Worm (Caenorhabditis elegans) whole organism, L4 larva: ENCODE results near the gene pgm-2.

ENCODE experiments used
- F49E8.2 ChIP-seq: sonication (generic microtip); optimal IDR thresholded peaks from 2 replicates; lab custom pipeline; 2016; ENCODE audit warnings: missing compliant biosample characterization, mild to moderate bottlenecking, missing genetic modification characterization, borderline replicate concordance
- T26A8.4 ChIP-seq: fragments of 200-800 bp; sonication (Bioruptor generic); IDR thresholded peaks from 2 replicates; pipeline ENCODE4 v1.3.6; 2022; ENCODE audit warnings: missing genetic modification characterization, missing compliant biosample characterization
- Y75B8A.6 ChIP-seq: fragments of 200-800 bp; sonication (Bioruptor generic); IDR thresholded peaks from 2 replicates; pipeline ENCODE4 v1.3.6; 2022; ENCODE audit warnings: missing genetic modification reagents, missing genetic modification characterization, missing compliant biosample characterization
- ZK337.2 ChIP-seq: fragments of 200-800 bp; sonication (Bioruptor generic); IDR thresholded peaks from 2 replicates; pipeline ENCODE4 v1.3.6; 2022; ENCODE audit warnings: missing genetic modification reagents, missing genetic modification characterization, missing compliant biosample characterization
- ceh-44 ChIP-seq: fragments of 200-800 bp; sonication (Bioruptor generic); IDR thresholded peaks from 2 replicates; pipeline ENCODE4 v1.3.6; 2022; ENCODE audit warnings: missing genetic modification reagents, missing genetic modification characterization, missing compliant biosample characterization
- ces-1 ChIP-seq: fragments of 150-350 bp; sonication (generic microtip); optimal IDR thresholded peaks from 4 replicates; lab custom pipeline; 2014; ENCODE audit warnings: missing biosample characterization, missing genetic modification reagents, missing genetic modification characterization
- daf-12 ChIP-seq: fragments of 150-350 bp; optimal IDR thresholded peaks from 2 replicates; lab custom pipeline; 2014; ENCODE audit warnings: missing biosample characterization, missing genetic modification reagents, missing genetic modification characterization
- daf-8 ChIP-seq: fragments of 200-800 bp; sonication (Bioruptor generic); IDR thresholded peaks from 2 replicates; pipeline ENCODE4 v1.3.6; 2022; ENCODE audit warnings: missing genetic modification characterization, missing compliant biosample characterization
- dmd-9 ChIP-seq: fragments of 200-800 bp; sonication (Bioruptor generic); IDR thresholded peaks from 2 replicates; pipeline ENCODE4 v1.3.6; 2022; ENCODE audit warnings: missing genetic modification reagents, missing genetic modification characterization, missing compliant biosample characterization
- dpl-1 ChIP-seq: fragments of 150-350 bp; optimal IDR thresholded peaks from 2 replicates; lab custom pipeline; 2014; ENCODE audit warnings: missing biosample characterization, missing genetic modification reagents, missing genetic modification characterization
- duxl-1 ChIP-seq: sonication (generic microtip); optimal IDR thresholded peaks from 2 replicates; lab custom pipeline; 2016; ENCODE audit warnings: mild to moderate bottlenecking, missing genetic modification characterization, moderate library complexity, missing compliant biosample characterization; ENCODE audit not compliant: poor library complexity
- egl-43 ChIP-seq: fragments of 200-800 bp; sonication (Bioruptor generic); IDR thresholded peaks from 2 replicates; pipeline ENCODE4 v1.3.6; 2022; ENCODE audit warnings: missing genetic modification reagents, missing genetic modification characterization, missing compliant biosample characterization
- gei-8 ChIP-seq: fragments of 200-800 bp; sonication (Bioruptor generic); optimal IDR thresholded peaks from 2 replicates; lab custom pipeline; 2018; ENCODE audit warnings: mild to moderate bottlenecking, missing genetic modification characterization, missing compliant biosample characterization
- hlh-11 ChIP-seq: fragments of 200-800 bp; sonication (Bioruptor generic); optimal IDR thresholded peaks from 2 replicates; lab custom pipeline; 2018; ENCODE audit warnings: mild to moderate bottlenecking, missing genetic modification characterization, missing compliant biosample characterization
- hlh-30 ChIP-seq: sonication (generic microtip); optimal IDR thresholded peaks from 2 replicates; lab custom pipeline; 2017; ENCODE audit warnings: antibody characterized with exemption, mild to moderate bottlenecking, missing genetic modification characterization, missing compliant biosample characterization; ENCODE audit not compliant: insufficient read depth
- lim-7 ChIP-seq: fragments of 200-800 bp; sonication (Bioruptor generic); IDR thresholded peaks from 2 replicates; pipeline ENCODE4 v1.3.6; 2022; ENCODE audit warnings: missing genetic modification characterization, missing compliant biosample characterization
- lin-13 ChIP-seq: fragments of 150-350 bp; optimal IDR thresholded peaks from 2 replicates; lab custom pipeline; 2014; ENCODE audit warnings: missing biosample characterization, missing genetic modification reagents, missing genetic modification characterization
- lin-29 ChIP-seq: fragments of 200-800 bp; sonication (Bioruptor generic); IDR thresholded peaks from 2 replicates; pipeline ENCODE4 v1.3.6; 2022; ENCODE audit warnings: missing genetic modification reagents, missing genetic modification characterization, missing compliant biosample characterization
- lin-38 ChIP-seq: fragments of 200-800 bp; sonication (Bioruptor generic); IDR thresholded peaks from 2 replicates; pipeline ENCODE4 v1.3.6; 2022; ENCODE audit warnings: missing genetic modification reagents, missing genetic modification characterization, missing compliant biosample characterization
- lin-39 ChIP-seq: fragments of 150-350 bp; optimal IDR thresholded peaks from 2 replicates; lab custom pipeline; 2014; ENCODE audit warnings: missing biosample characterization, missing genetic modification reagents, missing genetic modification characterization
- lir-3 ChIP-seq: sonication (generic microtip); optimal IDR thresholded peaks from 2 replicates; lab custom pipeline; 2016; ENCODE audit warnings: mild to moderate bottlenecking, missing genetic modification characterization, missing compliant biosample characterization
- lsy-2 ChIP-seq, 2 experiments: fragments of 150-350 bp in 1 of 2; sonication (generic microtip) in 1 of 2; optimal IDR thresholded peaks; 2 replicates each; lab custom pipeline; 2014 to 2017; ENCODE audit warnings: missing biosample characterization in 2 of 2, missing genetic modification characterization in 2 of 2
- madf-9 ChIP-seq: fragments of 200-800 bp; sonication (Bioruptor generic); conservative IDR thresholded peaks from 2 replicates; pipeline ENCODE4 v1.3.6; 2022; ENCODE audit warnings: missing genetic modification reagents, missing genetic modification characterization, missing compliant biosample characterization
- mdl-1 ChIP-seq, 2 experiments: fragments of 150-350 bp in 1 of 2; sonication (generic microtip) in 1 of 2; optimal IDR thresholded peaks; 2 replicates each; lab custom pipeline; 2014 to 2017; ENCODE audit warnings: missing biosample characterization in 2 of 2, missing genetic modification characterization in 2 of 2
- mdt-29 ChIP-seq: fragments of 200-800 bp; sonication (Bioruptor generic); IDR thresholded peaks from 2 replicates; pipeline ENCODE4 v1.3.6; 2022; ENCODE audit warnings: missing genetic modification reagents, missing genetic modification characterization, missing compliant biosample characterization
- mep-1 ChIP-seq: fragments of 150-350 bp; sonication (generic microtip); optimal IDR thresholded peaks from 3 replicates; lab custom pipeline; 2014; ENCODE audit warnings: missing biosample characterization, missing genetic modification characterization
- mes-2 ChIP-seq: sonication (generic microtip); optimal IDR thresholded peaks from 2 replicates; lab custom pipeline; 2016; ENCODE audit warnings: missing genotype, mild to moderate bottlenecking, missing genetic modification characterization, missing compliant biosample characterization; ENCODE audit not compliant: poor library complexity, severe bottlenecking
- mxl-2 ChIP-seq: fragments of 200-800 bp; sonication (Bioruptor generic); conservative IDR thresholded peaks from 2 replicates; pipeline ENCODE4 v1.3.6; 2022; ENCODE audit warnings: missing genetic modification reagents, missing genetic modification characterization, missing compliant biosample characterization
- mxl-3 ChIP-seq: fragments of 200-800 bp; sonication (Bioruptor generic); optimal IDR thresholded peaks from 2 replicates; lab custom pipeline; 2018; ENCODE audit warnings: mild to moderate bottlenecking, missing genetic modification characterization, missing compliant biosample characterization
- nhr-10 ChIP-seq: fragments of 150-350 bp; optimal IDR thresholded peaks from 2 replicates; lab custom pipeline; 2014; ENCODE audit warnings: missing biosample characterization, missing genetic modification characterization
- nhr-111 ChIP-seq: fragments of 200-800 bp; sonication (Bioruptor generic); optimal IDR thresholded peaks from 2 replicates; lab custom pipeline; 2018; ENCODE audit warnings: mild to moderate bottlenecking, missing genetic modification characterization, missing compliant biosample characterization
- nhr-237 ChIP-seq: sonication (generic microtip); optimal IDR thresholded peaks from 2 replicates; lab custom pipeline; 2017; ENCODE audit warnings: missing biosample characterization, missing genetic modification characterization
- nhr-28 ChIP-seq: fragments of 150-350 bp; optimal IDR thresholded peaks from 2 replicates; lab custom pipeline; 2014; ENCODE audit warnings: missing biosample characterization, missing genetic modification characterization
- nhr-41 ChIP-seq: fragments of 200-800 bp; sonication (Bioruptor generic); IDR thresholded peaks from 2 replicates; pipeline ENCODE4 v1.3.6; 2022; ENCODE audit warnings: missing genetic modification reagents, missing genetic modification characterization, missing compliant biosample characterization
- nhr-42 ChIP-seq: fragments of 200-800 bp; sonication (Bioruptor generic); IDR thresholded peaks from 2 replicates; pipeline ENCODE4 v1.3.6; 2022; ENCODE audit warnings: missing genetic modification characterization, missing compliant biosample characterization
- nhr-76 ChIP-seq: fragments of 150-350 bp; optimal IDR thresholded peaks from 2 replicates; lab custom pipeline; 2014; ENCODE audit warnings: missing biosample characterization, missing genetic modification characterization
- pha-4 ChIP-seq, 2 experiments: fragments of 150-350 bp in 1 of 2; fragments of 200-800 bp in 1 of 2; sonication (Bioruptor generic) in 1 of 2; IDR thresholded peaks in 1 of 2; optimal IDR thresholded peaks in 1 of 2; 2 replicates each; pipeline versions ENCODE4 v1.3.6 to Lab custom; 2014 to 2022; ENCODE audit warnings: missing genetic modification characterization in 2 of 2, missing genetic modification reagents in 2 of 2, missing biosample characterization in 1 of 2, missing compliant biosample characterization in 1 of 2
- pqm-1 ChIP-seq: sonication (generic microtip); optimal IDR thresholded peaks from 2 replicates; lab custom pipeline; 2017; ENCODE audit warnings: missing biosample characterization, missing genetic modification characterization
- rbr-2 ChIP-seq: sonication (generic microtip); optimal IDR thresholded peaks from 2 replicates; lab custom pipeline; 2016; ENCODE audit warnings: missing genotype, missing genetic modification characterization, missing compliant biosample characterization
- set-16 ChIP-seq: fragments of 200-800 bp; sonication (Bioruptor generic); IDR thresholded peaks from 2 replicates; pipeline ENCODE4 v1.3.6; 2022; ENCODE audit warnings: missing genetic modification reagents, missing genetic modification characterization, missing compliant biosample characterization
- snpc-1.2 ChIP-seq: fragments of 200-800 bp; sonication (Bioruptor generic); IDR thresholded peaks from 2 replicates; pipeline ENCODE4 v1.3.6; 2022; ENCODE audit warnings: missing genetic modification reagents, missing genetic modification characterization, missing compliant biosample characterization
- snpc-4 ChIP-seq: fragments of 150-350 bp; optimal IDR thresholded peaks from 2 replicates; lab custom pipeline; 2014; ENCODE audit warnings: missing biosample characterization, missing genetic modification characterization
- spr-1 ChIP-seq: sonication (generic microtip); optimal IDR thresholded peaks from 2 replicates; lab custom pipeline; 2016; ENCODE audit warnings: mild to moderate bottlenecking, missing genetic modification characterization, missing compliant biosample characterization
- spr-3 ChIP-seq: fragments of 200-800 bp; sonication (Bioruptor generic); optimal IDR thresholded peaks from 2 replicates; lab custom pipeline; 2018; ENCODE audit warnings: mild to moderate bottlenecking, missing genetic modification characterization, missing compliant biosample characterization
- tag-97 ChIP-seq: fragments of 200-800 bp; sonication (Bioruptor generic); IDR thresholded peaks from 2 replicates; pipeline ENCODE4 v1.3.6; 2022; ENCODE audit warnings: missing genetic modification characterization, missing compliant biosample characterization
- tra-1 ChIP-seq: fragments of 200-800 bp; sonication (Bioruptor generic); IDR thresholded peaks from 2 replicates; pipeline ENCODE4 v1.3.6; 2022; ENCODE audit warnings: missing genetic modification reagents, missing genetic modification characterization, missing compliant biosample characterization
- unc-62 ChIP-seq, 3 experiments: fragments of 150-350 bp in 1 of 3; sonication (generic microtip); optimal IDR thresholded peaks in 2 of 3; peaks in 1 of 3; 1 replicate in 1 of 3; 2 replicates in 2 of 3; lab custom pipeline; 2014 to 2017; ENCODE audit warnings: missing biosample characterization in 3 of 3, missing genetic modification characterization in 3 of 3, missing genetic modification reagents in 3 of 3, missing genotype in 1 of 3
- vab-7 ChIP-seq: fragments of 200-800 bp; sonication (Bioruptor generic); IDR thresholded peaks from 2 replicates; pipeline ENCODE4 v1.3.6; 2022; ENCODE audit warnings: missing genetic modification reagents, missing genetic modification characterization, missing compliant biosample characterization
- zag-1 ChIP-seq: fragments of 150-350 bp; optimal IDR thresholded peaks from 2 replicates; lab custom pipeline; 2014; ENCODE audit warnings: missing biosample characterization, missing genetic modification characterization
- zip-11 ChIP-seq: fragments of 200-800 bp; sonication (Bioruptor generic); IDR thresholded peaks from 2 replicates; pipeline ENCODE4 v1.3.6; 2022; ENCODE audit warnings: missing genetic modification characterization, missing compliant biosample characterization
- zip-2 ChIP-seq: fragments of 150-350 bp; optimal IDR thresholded peaks from 2 replicates; lab custom pipeline; 2014; ENCODE audit warnings: missing biosample characterization, missing genetic modification characterization

Gene pgm-2

ce11 chrIII:13313788-13314187 is 14.6 kb downstream of the pgm-2 start, which contains the start of gene Y43F4B.10:
Y43F4B.10 (plus strand) TSS chrIII:13314068.
- TF ChIP-seq daf-8 (GFP tag; lab: Robert Waterston, UW) (no peak), Y75B8A.6 (no peak), zag-1 (tag; lab: Kevin White, UChicago) (no peak), nhr-41 (GFP tag; lab: Robert Waterston, UW) (no peak), unc-62 (GFP tag; optimal IDR thresholded peaks at IDR 0.05 in 1 of 2; lab: Kevin White, UChicago) (no peak), unc-62 (tag; optimal IDR thresholded peaks at IDR 0.05; lab: Kevin White, UChicago) (no peak), daf-12 (tag; lab: Kevin White, UChicago) (no peak), ces-1 (GFP tag; lab: Kevin White, UChicago) (no peak), nhr-28 (tag; lab: Kevin White, UChicago) (peak; percentile 11), nhr-42 (no peak), hlh-11 (tag; lab: Kevin White, UChicago) (no peak), snpc-4 (tag; lab: Kevin White, UChicago) (no peak), snpc-1.2 (no peak), spr-3 (GFP tag; lab: Kevin White, UChicago) (no peak), nhr-111 (no peak), mes-2 (tag; lab: Kevin White, UChicago) (no peak), tag-97 (GFP tag; lab: Robert Waterston, UW) (no peak), lin-39 (tag; lab: Kevin White, UChicago) (no peak), nhr-237 (tag; lab: Kevin White, UChicago) (no peak), mxl-3 (no peak), ceh-44 (GFP tag; lab: Robert Waterston, UW) (no peak), F49E8.2 (no peak), spr-1 (tag; lab: Kevin White, UChicago) (no peak), lim-7 (GFP tag; lab: Robert Waterston, UW) (no peak), T26A8.4 (GFP tag; lab: Robert Waterston, UW) (no peak), egl-43 (GFP tag; lab: Robert Waterston, UW) (no peak), set-16 (GFP tag; lab: Robert Waterston, UW) (no peak), lin-29 (GFP tag; lab: Robert Waterston, UW) (no peak), pha-4 (GFP tag; IDR thresholded peaks at IDR 0.05; lab: Robert Waterston, UW) (no peak), pha-4 (tag; optimal IDR thresholded peaks at IDR 0.05; lab: Kevin White, UChicago) (no peak), mep-1 (tag; lab: Kevin White, UChicago) (peak; percentile 7), gei-8 (GFP tag; lab: Kevin White, UChicago) (no peak), pqm-1 (tag; lab: Kevin White, UChicago) (no peak), nhr-76 (tag; lab: Kevin White, UChicago) (no peak), dmd-9 (GFP tag; lab: Robert Waterston, UW) (no peak), zip-11 (GFP tag; lab: Robert Waterston, UW) (no peak), zip-2 (tag; lab: Kevin White, UChicago) (no peak), mdl-1 (tag; optimal IDR thresholded peaks at IDR 0.05; lab: Kevin White, UChicago) (no peak), tra-1 (GFP tag; lab: Robert Waterston, UW) (no peak), lin-38 (GFP tag; lab: Robert Waterston, UW) (peak; percentile 65), lsy-2 (tag; optimal IDR thresholded peaks at IDR 0.05; lab: Kevin White, UChicago) (peak in 1 of 2 experiments; percentile 55), mdt-29 (no peak), nhr-10 (no peak), duxl-1 (tag; lab: Kevin White, UChicago) (no peak), rbr-2 (no peak), lin-13 (no peak), ZK337.2 (GFP tag; lab: Robert Waterston, UW) (no peak), madf-9 (no peak), dpl-1 (GFP tag; lab: Kevin White, UChicago) (peak; percentile 54), hlh-30 (tag; lab: Kevin White, UChicago) (peak; percentile 27), lir-3 (tag; lab: Kevin White, UChicago) (no peak), mxl-2 (GFP tag; lab: Robert Waterston, UW) (no peak), vab-7 (GFP tag; lab: Robert Waterston, UW) (no peak)
